Fruit fly (Drosophila melanogaster): ENCODE measurements around the gene CG42570.

- TF ChIP-seq cnc (optimal IDR thresholded peaks at IDR 0.05) (no peak), toe (GFP tag; optimal IDR thresholded peaks at IDR 0.05) (no peak), CG1620 (GFP tag; optimal IDR thresholded peaks at IDR 0.05) (no peak), kay (GFP tag; ENCODE audit: borderline replicate concordance) (no peak), Mnt (GFP tag; optimal IDR thresholded peaks at IDR 0.05) (no peak), tj (GFP tag; optimal IDR thresholded peaks at IDR 0.05) (no peak), CG14711 (tag; optimal IDR thresholded peaks at IDR 0.05) (no peak), Hr96 (GFP tag; optimal IDR thresholded peaks at IDR 0.05) (no peak), cic (GFP tag; optimal IDR thresholded peaks at IDR 0.05) (no peak), CG11617 (GFP tag; optimal IDR thresholded peaks at IDR 0.05) (no peak), CG33017 (tag; optimal IDR thresholded peaks at IDR 0.05) (no peak)
Observed at dm6 chr3L:15752786-15753185, 35.2 kb downstream of the CG42570 start.
